Worm (Caenorhabditis elegans) whole organism, young adult: Measurements from ENCODE around the gene tat-6.

Experiments used
- D2030.7 ChIP-seq: fragments of 200-800 bp; sonication (Bioruptor generic); IDR thresholded peaks from 2 replicates; pipeline ENCODE4 v1.3.6; 2022; ENCODE audit warnings: missing genetic modification reagents, missing genetic modification characterization, missing compliant biosample characterization
- F10E7.11 ChIP-seq: sonication (generic microtip); optimal IDR thresholded peaks from 2 replicates; lab custom pipeline; 2017; ENCODE audit warnings: mild to moderate bottlenecking, missing genetic modification characterization, moderate library complexity, missing compliant biosample characterization
- F33H1.4 ChIP-seq: fragments of 200-800 bp; sonication (Bioruptor generic); IDR thresholded peaks from 2 replicates; pipeline ENCODE4 v1.3.6; 2022; ENCODE audit warnings: missing genetic modification reagents, missing genetic modification characterization, missing compliant biosample characterization
- F39B2.1 ChIP-seq: fragments of 200-800 bp; sonication (Bioruptor generic); IDR thresholded peaks from 2 replicates; pipeline ENCODE4 v1.3.6; 2022; ENCODE audit warnings: missing genetic modification reagents, missing genetic modification characterization, missing compliant biosample characterization
- F52B5.7 ChIP-seq: sonication (generic microtip); optimal IDR thresholded peaks from 2 replicates; lab custom pipeline; 2016; ENCODE audit warnings: mild to moderate bottlenecking, missing genetic modification characterization, missing compliant biosample characterization
- ama-1 ChIP-seq, 3 experiments: fragments of 150-350 bp in 1 of 3; sonication (generic microtip) in 2 of 3; optimal IDR thresholded peaks; 2 replicates each; lab custom pipeline; 2014 to 2018; ENCODE audit warnings: missing biosample characterization in 2 of 3, missing genetic modification characterization in 2 of 3, missing genetic modification reagents in 2 of 3
- aptf-3 ChIP-seq: fragments of 200-800 bp; sonication (Bioruptor generic); IDR thresholded peaks from 2 replicates; pipeline ENCODE4 v1.3.6; 2022; ENCODE audit warnings: missing genetic modification characterization, missing compliant biosample characterization
- atf-7 ChIP-seq: sonication (generic microtip); optimal IDR thresholded peaks from 2 replicates; lab custom pipeline; 2017; ENCODE audit warnings: mild to moderate bottlenecking, missing genetic modification characterization, missing compliant biosample characterization
- athp-1 ChIP-seq: sonication (generic microtip); optimal IDR thresholded peaks from 2 replicates; lab custom pipeline; 2017; ENCODE audit warnings: mild to moderate bottlenecking, missing genetic modification characterization, missing compliant biosample characterization
- attf-6 ChIP-seq: fragments of 200-800 bp; sonication (Bioruptor generic); IDR thresholded peaks from 2 replicates; pipeline ENCODE4 v1.3.6; 2022; ENCODE audit warnings: missing genetic modification reagents, missing genetic modification characterization, missing compliant biosample characterization
- bed-2 ChIP-seq: fragments of 200-800 bp; sonication (Bioruptor generic); IDR thresholded peaks from 2 replicates; pipeline ENCODE4 v1.3.6; 2022; ENCODE audit warnings: missing genetic modification reagents, missing genetic modification characterization, missing compliant biosample characterization
- cebp-2 ChIP-seq: fragments of 200-800 bp; sonication (Bioruptor generic); IDR thresholded peaks from 2 replicates; pipeline ENCODE4 v1.3.6; 2022; ENCODE audit warnings: missing genetic modification characterization, missing compliant biosample characterization
- ceh-27 ChIP-seq: fragments of 200-800 bp; sonication (Bioruptor generic); optimal IDR thresholded peaks from 2 replicates; lab custom pipeline; 2018; ENCODE audit warnings: mild to moderate bottlenecking, missing genetic modification characterization, moderate library complexity, missing compliant biosample characterization
- ceh-40 ChIP-seq: fragments of 200-800 bp; sonication (Bioruptor generic); IDR thresholded peaks from 2 replicates; pipeline ENCODE4 v1.3.6; 2022; ENCODE audit warnings: missing genetic modification characterization, missing compliant biosample characterization
- ceh-58 ChIP-seq: fragments of 200-800 bp; sonication (Bioruptor generic); IDR thresholded peaks from 2 replicates; pipeline ENCODE4 v1.3.6; 2022; ENCODE audit warnings: missing genetic modification characterization, missing compliant biosample characterization
- ceh-79 ChIP-seq: sonication (generic microtip); optimal IDR thresholded peaks from 2 replicates; lab custom pipeline; 2017; ENCODE audit warnings: mild to moderate bottlenecking, missing genetic modification characterization, missing compliant biosample characterization
- dox-1 ChIP-seq: fragments of 200-800 bp; sonication (Bioruptor generic); IDR thresholded peaks from 2 replicates; pipeline ENCODE4 v1.3.6; 2022; ENCODE audit warnings: missing genetic modification reagents, missing genetic modification characterization, missing compliant biosample characterization
- dpff-1 ChIP-seq: sonication (generic microtip); optimal IDR thresholded peaks from 2 replicates; lab custom pipeline; 2017; ENCODE audit warnings: mild to moderate bottlenecking, missing genetic modification characterization, missing compliant biosample characterization
- egl-18 ChIP-seq: fragments of 200-800 bp; sonication (Bioruptor generic); IDR thresholded peaks from 2 replicates; pipeline ENCODE4 v1.3.6; 2022; ENCODE audit warnings: missing genetic modification reagents, missing genetic modification characterization, missing compliant biosample characterization
- egrh-3 ChIP-seq: fragments of 200-800 bp; sonication (Bioruptor generic); IDR thresholded peaks from 2 replicates; pipeline ENCODE4 v1.3.6; 2022; ENCODE audit warnings: missing genetic modification reagents, missing genetic modification characterization, missing compliant biosample characterization
- ets-4 ChIP-seq: fragments of 200-800 bp; sonication (Bioruptor generic); optimal IDR thresholded peaks from 2 replicates; lab custom pipeline; 2018; ENCODE audit warnings: mild to moderate bottlenecking, missing genetic modification characterization, missing compliant biosample characterization
- hlh-26 ChIP-seq: fragments of 200-800 bp; sonication (Bioruptor generic); conservative IDR thresholded peaks from 2 replicates; pipeline ENCODE4 v1.3.6; 2022; ENCODE audit warnings: missing genetic modification reagents, missing genetic modification characterization, missing compliant biosample characterization
- hmg-1.2 ChIP-seq: fragments of 200-800 bp; sonication (Bioruptor generic); IDR thresholded peaks from 2 replicates; pipeline ENCODE4 v1.3.6; 2022; ENCODE audit warnings: missing genetic modification reagents, missing genetic modification characterization, missing compliant biosample characterization
- hrde-1 ChIP-seq: sonication (generic microtip); optimal IDR thresholded peaks from 2 replicates; lab custom pipeline; 2016; ENCODE audit warnings: missing genetic modification characterization, mild to moderate bottlenecking, missing compliant biosample characterization, moderate library complexity, missing genotype, missing genetic modification reagents, borderline replicate concordance
- hsf-1 ChIP-seq: fragments of 200-800 bp; sonication (Bioruptor generic); IDR thresholded peaks from 2 replicates; pipeline ENCODE4 v1.3.6; 2022; ENCODE audit warnings: missing genetic modification reagents, missing genetic modification characterization, missing compliant biosample characterization
- lin-26 ChIP-seq: fragments of 200-800 bp; sonication (Bioruptor generic); IDR thresholded peaks from 2 replicates; pipeline ENCODE4 v1.3.6; 2022; ENCODE audit warnings: missing genetic modification reagents, missing genetic modification characterization, missing compliant biosample characterization
- lin-54 ChIP-seq: fragments of 200-800 bp; sonication (Bioruptor generic); optimal IDR thresholded peaks from 2 replicates; lab custom pipeline; 2018; ENCODE audit warnings: mild to moderate bottlenecking, missing genetic modification characterization, missing compliant biosample characterization
- lsl-1 ChIP-seq: fragments of 200-800 bp; sonication (Bioruptor generic); optimal IDR thresholded peaks from 2 replicates; lab custom pipeline; 2018; ENCODE audit warnings: mild to moderate bottlenecking, missing genetic modification characterization, moderate library complexity, missing compliant biosample characterization
- madf-10 ChIP-seq: sonication (generic microtip); optimal IDR thresholded peaks from 2 replicates; lab custom pipeline; 2016; ENCODE audit warnings: mild to moderate bottlenecking, missing genetic modification characterization, missing compliant biosample characterization
- madf-3 ChIP-seq: fragments of 200-800 bp; sonication (Bioruptor generic); IDR thresholded peaks from 2 replicates; pipeline ENCODE4 v1.3.6; 2022; ENCODE audit warnings: missing genetic modification reagents, missing genetic modification characterization, missing compliant biosample characterization
- sdz-38 ChIP-seq: sonication (generic microtip); optimal IDR thresholded peaks from 2 replicates; lab custom pipeline; 2016; ENCODE audit warnings: missing genotype, missing genetic modification characterization, missing compliant biosample characterization
- sea-2 ChIP-seq: fragments of 200-800 bp; sonication (Bioruptor generic); IDR thresholded peaks from 2 replicates; pipeline ENCODE4 v1.3.6; 2022; ENCODE audit warnings: missing genetic modification characterization, missing compliant biosample characterization
- snpc-3.4 ChIP-seq: sonication (generic microtip); optimal IDR thresholded peaks from 2 replicates; lab custom pipeline; 2017; ENCODE audit warnings: missing genetic modification characterization, mild to moderate bottlenecking, missing compliant biosample characterization, antibody characterized with exemption, moderate library complexity, missing genotype, missing genetic modification reagents
- tbx-9 ChIP-seq: sonication (generic microtip); optimal IDR thresholded peaks from 2 replicates; lab custom pipeline; 2016; ENCODE audit warnings: borderline replicate concordance, missing genetic modification characterization, inconsistent platforms, missing compliant biosample characterization
- xnd-1 ChIP-seq: sonication (generic microtip); optimal IDR thresholded peaks from 2 replicates; lab custom pipeline; 2016; ENCODE audit warnings: missing genotype, missing genetic modification reagents, missing genetic modification characterization, missing compliant biosample characterization
- zfh-2 ChIP-seq: fragments of 200-800 bp; sonication (Bioruptor generic); conservative IDR thresholded peaks from 2 replicates; pipeline ENCODE4 v1.3.6; 2022; ENCODE audit warnings: missing genetic modification reagents, missing genetic modification characterization, missing compliant biosample characterization
- zim-3 ChIP-seq: sonication (generic microtip); optimal IDR thresholded peaks from 2 replicates; lab custom pipeline; 2017; ENCODE audit warnings: mild to moderate bottlenecking, missing genetic modification characterization, moderate library complexity, missing compliant biosample characterization
- ztf-28 ChIP-seq: fragments of 200-800 bp; sonication (Bioruptor generic); IDR thresholded peaks from 2 replicates; pipeline ENCODE4 v1.3.6; 2022; ENCODE audit warnings: missing genetic modification reagents, missing genetic modification characterization, missing compliant biosample characterization
- ztf-6 ChIP-seq: fragments of 200-800 bp; sonication (Bioruptor generic); IDR thresholded peaks from 2 replicates; pipeline ENCODE4 v1.3.6; 2022; ENCODE audit warnings: missing genetic modification reagents, missing genetic modification characterization, missing compliant biosample characterization

tat-6 gene

ce11 chrV:3124912-3125311, 4.0 kb upstream of the tat-6 start, which contains the start of gene Y73C8C.12:
Gene Y73C8C.12, plus strand, starts transcription at chrV:3125212.
- TF ChIP-seq F52B5.7 (tag; lab: Kevin White, UChicago) (no peak), tbx-9 (tag; lab: Kevin White, UChicago) (no peak), madf-10 (tag; lab: Kevin White, UChicago) (no peak), madf-3 (GFP tag; lab: Robert Waterston, UW) (no peak), ztf-6 (GFP tag; lab: Robert Waterston, UW) (no peak), athp-1 (tag; lab: Kevin White, UChicago) (no peak), lsl-1 (GFP tag; lab: Kevin White, UChicago) (no peak), sdz-38 (no peak), snpc-3.4 (tag; lab: Kevin White, UChicago) (no peak), F39B2.1 (GFP tag; lab: Robert Waterston, UW) (no peak), zim-3 (tag; lab: Kevin White, UChicago) (no peak), cebp-2 (GFP tag; lab: Robert Waterston, UW) (no peak), lin-54 (no peak), F33H1.4 (GFP tag; lab: Robert Waterston, UW) (no peak), ets-4 (GFP tag; lab: Kevin White, UChicago) (no peak), attf-6 (GFP tag; lab: Robert Waterston, UW) (no peak), dpff-1 (tag; lab: Kevin White, UChicago) (no peak), ceh-27 (GFP tag; lab: Kevin White, UChicago) (no peak), hrde-1 (tag; lab: Kevin White, UChicago) (no peak), atf-7 (no peak)

ce11 chrV:3127670-3128069, 1.2 kb upstream of the tat-6 start, which contains the start of gene Y73C8C.10:
Gene Y73C8C.10, minus strand, starts transcription at chrV:3127770.
- TF ChIP-seq D2030.7 (GFP tag; lab: Robert Waterston, UW) (no peak), aptf-3 (GFP tag; lab: Robert Waterston, UW) (no peak), ceh-79 (tag; lab: Kevin White, UChicago) (no peak), egl-18 (no peak), ama-1 (optimal IDR thresholded peaks at IDR 0.05; lab: Kevin White, UChicago) (no peak), ama-1 (GFP tag; optimal IDR thresholded peaks at IDR 0.05; lab: Kevin White, UChicago) (no peak), ceh-58 (GFP tag; lab: Robert Waterston, UW) (no peak), hlh-26 (no peak), hsf-1 (GFP tag; lab: Robert Waterston, UW) (no peak), ceh-40 (GFP tag; lab: Robert Waterston, UW) (no peak), xnd-1 (no peak), lin-26 (no peak)
- TF ChIP-seq, all 124 proteins: peak for 0

ce11 chrV:3132116-3132515, 3.2 kb downstream of the tat-6 start:
- TF ChIP-seq dox-1 (peak; percentile 13; the same call in 1 of the 2 replicates), lin-26 (0 out of 2 replicates have a peak, but pooled peaks have one; percentile 47), F10E7.11 (tag; lab: Kevin White, UChicago) (peak; percentile 38), bed-2 (peak; percentile 22; the same call in 1 of the 2 replicates), sea-2 (GFP tag; lab: Robert Waterston, UW) (peak; percentile 45; the same call in 1 of the 2 replicates), hsf-1 (GFP tag; lab: Robert Waterston, UW) (no peak), ztf-28 (GFP tag; lab: Robert Waterston, UW) (0 out of 2 replicates have a peak, but pooled peaks have one; percentile 17), zfh-2 (peak; percentile 97), hmg-1.2 (no peak), dpff-1 (tag; lab: Kevin White, UChicago) (no peak), egrh-3 (GFP tag; lab: Robert Waterston, UW) (peak; percentile 98)
